Fruit fly (Drosophila melanogaster) whole organism: ENCODE data around the gene CG13293.

Source experiments
- CG8478 ChIP-seq: fragments of >200 bp; optimal IDR thresholded peaks from 2 replicates; lab custom pipeline; 2018; ENCODE audit warnings: inconsistent platforms
- Dll ChIP-seq: fragments of >200 bp; optimal IDR thresholded peaks from 2 replicates; lab custom pipeline; 2017
- psq ChIP-seq: fragments of >200 bp; optimal IDR thresholded peaks from 2 replicates; lab custom pipeline; 2017

dm6 chr3L:6071454-6072189, 11.1 kb upstream of the CG13293 start, which contains the start of gene CG6602:
- TF ChIP-seq psq (lab: Kevin White, UChicago) (no peak), Dll (lab: Kevin White, UChicago) (no peak), CG8478 (lab: Kevin White, UChicago) (no peak)
